Fruit fly (Drosophila melanogaster): Measurements from ENCODE around the gene CG10154.

DNA sequence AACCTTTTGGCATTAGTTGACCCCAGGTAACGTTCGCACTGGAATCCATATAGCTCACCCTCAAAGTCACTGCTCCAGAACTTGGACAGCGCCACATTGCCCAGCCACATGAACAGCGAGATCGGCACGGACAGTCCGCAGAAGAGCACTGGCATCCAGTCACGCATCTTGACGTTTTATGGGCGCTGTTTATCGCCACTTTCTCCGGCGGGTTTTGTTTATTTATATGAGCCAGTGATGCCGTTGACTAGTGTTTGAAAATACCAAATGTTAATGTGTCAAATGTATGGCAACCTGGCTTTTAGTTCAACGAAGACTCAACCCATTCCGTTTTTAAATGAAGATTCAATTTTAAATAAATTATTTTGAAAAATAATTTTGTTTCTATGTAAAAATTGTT, 49.3 kb downstream of the CG10154 start, which contains the start of gene CG10171:
- TF ChIP-seq CG34367 (tag; optimal IDR thresholded peaks at IDR 0.05), result no peak
- no peak for TF ChIP-seq CG8159 (tag; optimal IDR thresholded peaks at IDR 0.05)
- no peak for TF ChIP-seq D1 (tag; optimal IDR thresholded peaks at IDR 0.05)
- TF ChIP-seq Ets98B (GFP tag; IDR thresholded peaks at IDR 0.05), result no peak
- no peak for TF ChIP-seq CG4496 (GFP tag; IDR thresholded peaks at IDR 0.05)
- no peak for TF ChIP-seq CG14655 (GFP tag; optimal IDR thresholded peaks at IDR 0.05)
- no peak for TF ChIP-seq Pif1B (GFP tag; optimal IDR thresholded peaks at IDR 0.05)
- no peak for TF ChIP-seq CG9948 (tag; optimal IDR thresholded peaks at IDR 0.05)
- no peak for TF ChIP-seq EcR (GFP tag; optimal IDR thresholded peaks at IDR 0.05)
- no peak for TF ChIP-seq gl (tag; optimal IDR thresholded peaks at IDR 0.05)
- TF ChIP-seq CG8301 (tag; optimal IDR thresholded peaks at IDR 0.05), result no peak
- no peak for TF ChIP-seq CG15710 (tag; optimal IDR thresholded peaks at IDR 0.05)

All from whole organism, pupa.